Worm (Caenorhabditis elegans): Measurements from ENCODE around the gene sma-6.

DNA sequence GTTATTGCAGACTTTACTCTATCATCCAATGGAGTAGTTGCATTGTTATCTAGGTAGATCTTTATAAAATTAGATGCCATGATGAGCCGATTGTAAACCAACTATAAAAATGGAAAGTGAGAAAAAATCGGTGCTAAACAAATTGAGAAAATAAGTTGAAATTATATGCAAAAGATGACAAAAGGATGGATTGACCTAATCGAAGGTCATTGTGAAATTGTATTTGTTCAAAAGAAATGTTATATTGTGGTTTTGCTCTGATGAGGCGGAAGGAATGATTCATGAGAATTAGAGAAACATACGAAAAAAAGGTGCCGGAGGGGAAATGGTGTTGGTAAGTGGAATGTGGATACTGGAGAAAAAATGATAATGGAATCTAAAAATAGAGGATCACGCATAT is 43.3 kb upstream of the sma-6 start, which contains the start of gene scly-1:
- TF ChIP-seq him-1 (tag; optimal IDR thresholded peaks at IDR 0.05) (no peak), W03F9.2 (tag; optimal IDR thresholded peaks at IDR 0.05) (no peak)

All from whole organism, L4/young adult.